Worm (Caenorhabditis elegans): ENCODE measurements around the gene nhr-272.
A peak's percentile ranks its signal among the peaks of the same experiment; 100 is the strongest.

nhr-272 gene

ce11 chrX:12655339-12655875 is 49.2 kb downstream of the nhr-272 start (continued):
- TF ChIP-seq aly-2 (tag; optimal IDR thresholded peaks at IDR 0.05): no peak
- TF ChIP-seq ztf-1 (GFP tag; conservative IDR thresholded peaks at IDR 0.05): no peak
- TF ChIP-seq ceh-16 (tag; optimal IDR thresholded peaks at IDR 0.05): no peak
- TF ChIP-seq sma-9 (GFP tag; optimal IDR thresholded peaks at IDR 0.05): peak; percentile 2
- TF ChIP-seq sma-9 (tag; optimal IDR thresholded peaks at IDR 0.05): no peak
- TF ChIP-seq mbf-1 (tag; optimal IDR thresholded peaks at IDR 0.05): no peak
- peak; percentile 42 to 55 for TF ChIP-seq mdl-1 (tag; optimal IDR thresholded peaks at IDR 0.05)
- TF ChIP-seq sma-3 (GFP tag; optimal IDR thresholded peaks at IDR 0.05): no peak
- peak; percentile 68 for TF ChIP-seq peb-1 (tag; optimal IDR thresholded peaks at IDR 0.05)
- TF ChIP-seq elt-1 (tag; optimal IDR thresholded peaks at IDR 0.05): no peak
- no peak for TF ChIP-seq gmeb-1 (tag; optimal IDR thresholded peaks at IDR 0.05)
- no peak for TF ChIP-seq unc-62 (GFP tag; optimal IDR thresholded peaks at IDR 0.05)
- peak; percentile 70 for TF ChIP-seq nhr-11 (tag; optimal IDR thresholded peaks at IDR 0.05)
- TF ChIP-seq lsy-2 (tag; optimal IDR thresholded peaks at IDR 0.05): peak in 1 of 2 experiments; percentile 9
- no peak for TF ChIP-seq snpc-4 (tag; optimal IDR thresholded peaks at IDR 0.05)
- no peak for TF ChIP-seq ZK546.5 (tag; optimal IDR thresholded peaks at IDR 0.05)
- TF ChIP-seq nhr-129 (tag; optimal IDR thresholded peaks at IDR 0.05): no peak
- TF ChIP-seq ztf-4 (tag; optimal IDR thresholded peaks at IDR 0.05): no peak
- TF ChIP-seq nhr-23 (tag; optimal IDR thresholded peaks at IDR 0.05): no peak

Data from whole organism, L2 larva.